Worm (Caenorhabditis elegans): ENCODE measurements around the gene taf-11.3.
A peak's percentile ranks its signal among the peaks of the same experiment; 100 is the strongest.

taf-11.3 gene

ce11 chrIII:10537558-10537957, 32.5 kb upstream of the taf-11.3 start:
- TF ChIP-seq elt-3 (tag; optimal IDR thresholded peaks at IDR 0.05) (no peak), peb-1 (tag; optimal IDR thresholded peaks at IDR 0.05) (no peak), ZK546.5 (tag; optimal IDR thresholded peaks at IDR 0.05) (no peak), F13H6.1 (tag; optimal IDR thresholded peaks at IDR 0.05) (no peak), unc-62 (GFP tag; optimal IDR thresholded peaks at IDR 0.05) (no peak), mab-5 (tag; optimal IDR thresholded peaks at IDR 0.05) (no peak), aly-2 (tag; optimal IDR thresholded peaks at IDR 0.05) (no peak), nhr-10 (tag; optimal IDR thresholded peaks at IDR 0.05) (no peak), sma-3 (GFP tag; optimal IDR thresholded peaks at IDR 0.05) (peak; percentile 33), nhr-21 (tag; optimal IDR thresholded peaks at IDR 0.05) (peak; percentile 34), blmp-1 (tag; optimal IDR thresholded peaks at IDR 0.05; ENCODE audit: insufficient read depth) (no peak), nhr-237 (tag; optimal IDR thresholded peaks at IDR 0.05) (no peak), unc-55 (GFP tag; optimal IDR thresholded peaks at IDR 0.05) (no peak), lsy-2 (tag; optimal IDR thresholded peaks at IDR 0.05) (no peak), lin-39 (tag; optimal IDR thresholded peaks at IDR 0.05) (no peak), mdl-1 (tag; optimal IDR thresholded peaks at IDR 0.05) (no peak)

ce11 chrIII:10537003-10537402, 32.0 kb upstream of the taf-11.3 start:
- TF ChIP-seq peb-1 (tag; optimal IDR thresholded peaks at IDR 0.05), result no peak
- TF ChIP-seq ztf-4 (tag; optimal IDR thresholded peaks at IDR 0.05), result no peak
- no peak for TF ChIP-seq aly-2 (tag; optimal IDR thresholded peaks at IDR 0.05)
- TF ChIP-seq lsy-2 (tag; optimal IDR thresholded peaks at IDR 0.05), result no peak
- TF ChIP-seq ztf-11 (tag; optimal IDR thresholded peaks at IDR 0.05), result no peak
- no peak for TF ChIP-seq unc-39 (tag; optimal IDR thresholded peaks at IDR 0.05)
- TF ChIP-seq dmd-4 (tag; optimal IDR thresholded peaks at IDR 0.05), result no peak
- TF ChIP-seq nhr-237 (tag; optimal IDR thresholded peaks at IDR 0.05), result no peak
- no peak for TF ChIP-seq nhr-23 (tag; optimal IDR thresholded peaks at IDR 0.05)
- no peak for TF ChIP-seq sma-3 (GFP tag; optimal IDR thresholded peaks at IDR 0.05)
- no peak for TF ChIP-seq nhr-12 (tag; optimal IDR thresholded peaks at IDR 0.05)
- no peak for TF ChIP-seq snpc-4 (tag; optimal IDR thresholded peaks at IDR 0.05)
- no peak for TF ChIP-seq Y55F3AM.14 (GFP tag; optimal IDR thresholded peaks at IDR 0.05)
- TF ChIP-seq lin-39 (tag; optimal IDR thresholded peaks at IDR 0.05), result no peak
- TF ChIP-seq F13H6.1 (tag; optimal IDR thresholded peaks at IDR 0.05), result no peak
- no peak for TF ChIP-seq blmp-1 (tag; optimal IDR thresholded peaks at IDR 0.05; ENCODE audit: insufficient read depth)
- TF ChIP-seq elt-1 (tag; optimal IDR thresholded peaks at IDR 0.05), result no peak
- TF ChIP-seq nhr-21 (tag; optimal IDR thresholded peaks at IDR 0.05), result no peak
- TF ChIP-seq ceh-16 (tag; optimal IDR thresholded peaks at IDR 0.05), result no peak

ce11 chrIII:10536087-10536723, 31.2 kb upstream of the taf-11.3 start:
- TF ChIP-seq snpc-4 (tag; optimal IDR thresholded peaks at IDR 0.05) (peak; percentile 30), nhr-23 (tag; optimal IDR thresholded peaks at IDR 0.05) (no peak), elt-1 (tag; optimal IDR thresholded peaks at IDR 0.05) (no peak)

DNA sequence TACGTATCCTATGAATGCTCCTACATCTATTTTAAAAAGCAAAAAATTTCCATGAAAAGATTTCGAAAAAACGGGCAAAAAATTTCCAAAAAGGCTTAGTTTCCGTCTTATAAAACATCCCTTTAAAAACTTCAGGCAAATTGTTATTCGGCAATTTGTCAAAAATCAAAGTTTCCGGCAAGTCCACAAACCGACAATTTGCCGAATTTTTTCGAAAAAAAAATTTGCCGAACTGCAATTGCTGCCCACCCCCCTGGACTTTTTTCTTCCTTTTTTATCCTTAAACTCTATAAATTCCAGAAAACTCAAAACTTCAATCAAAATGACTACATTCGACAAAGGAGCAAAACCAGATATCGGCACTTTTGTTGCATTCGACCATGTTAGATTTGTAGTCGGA, 30.2 kb upstream of the taf-11.3 start, which contains the start of gene hpd-1:
TSS of gene hpd-1 (plus strand) at position 301 of the 400 bp plus-strand sequence.
- TF ChIP-seq ceh-16 (tag; optimal IDR thresholded peaks at IDR 0.05), result no peak
- no peak for TF ChIP-seq peb-1 (tag; optimal IDR thresholded peaks at IDR 0.05)
- no peak for TF ChIP-seq mbf-1 (tag; optimal IDR thresholded peaks at IDR 0.05)
- no peak for TF ChIP-seq nhr-77 (tag; optimal IDR thresholded peaks at IDR 0.05)
- TF ChIP-seq ZK546.5 (tag; optimal IDR thresholded peaks at IDR 0.05), result no peak
- TF ChIP-seq nhr-237 (tag; optimal IDR thresholded peaks at IDR 0.05), result no peak
- TF ChIP-seq lin-39 (tag; optimal IDR thresholded peaks at IDR 0.05), result no peak
- no peak for TF ChIP-seq fos-1 (tag; optimal IDR thresholded peaks at IDR 0.05)
- TF ChIP-seq nhr-21 (tag; optimal IDR thresholded peaks at IDR 0.05), result no peak
- TF ChIP-seq crh-2 (tag; optimal IDR thresholded peaks at IDR 0.05), result no peak
- TF ChIP-seq nhr-129 (tag; optimal IDR thresholded peaks at IDR 0.05), result no peak
- no peak for TF ChIP-seq R02D3.7 (tag; optimal IDR thresholded peaks at IDR 0.05)
- TF ChIP-seq aly-2 (tag; optimal IDR thresholded peaks at IDR 0.05), result no peak
- no peak for TF ChIP-seq Y55F3AM.14 (GFP tag; optimal IDR thresholded peaks at IDR 0.05)
- no peak for TF ChIP-seq ztf-11 (tag; optimal IDR thresholded peaks at IDR 0.05)
- TF ChIP-seq nhr-12 (tag; optimal IDR thresholded peaks at IDR 0.05), result no peak
- no peak for TF ChIP-seq nhr-6 (tag; optimal IDR thresholded peaks at IDR 0.05)
- no peak for TF ChIP-seq snpc-4 (tag; optimal IDR thresholded peaks at IDR 0.05)

- TF ChIP-seq sma-3 (GFP tag; optimal IDR thresholded peaks at IDR 0.05), result peak; percentile 58
- TF ChIP-seq lin-11 (tag; optimal IDR thresholded peaks at IDR 0.05), result no peak
- TF ChIP-seq Y55F3AM.14 (GFP tag; optimal IDR thresholded peaks at IDR 0.05), result peak; percentile 56
- TF ChIP-seq gmeb-1 (tag; optimal IDR thresholded peaks at IDR 0.05), result peak; percentile 21
- peak; percentile 39 for TF ChIP-seq blmp-1 (tag; optimal IDR thresholded peaks at IDR 0.05; ENCODE audit: insufficient read depth)
- peak; percentile 76 for TF ChIP-seq sma-9 (GFP tag; optimal IDR thresholded peaks at IDR 0.05)
- no peak for TF ChIP-seq sma-9 (tag; optimal IDR thresholded peaks at IDR 0.05)
- peak; percentile 88 for TF ChIP-seq nhr-129 (tag; optimal IDR thresholded peaks at IDR 0.05)
- TF ChIP-seq nhr-10 (tag; optimal IDR thresholded peaks at IDR 0.05), result no peak
- TF ChIP-seq lsy-2 (tag; optimal IDR thresholded peaks at IDR 0.05), result peak in 1 of 2 experiments; percentile 13
- TF ChIP-seq ama-1 (optimal IDR thresholded peaks at IDR 0.05), result peak; percentile 43
- no peak for TF ChIP-seq skn-1 (tag; optimal IDR thresholded peaks at IDR 0.05)
- peak; percentile 73 for TF ChIP-seq nhr-21 (tag; optimal IDR thresholded peaks at IDR 0.05)
- peak; percentile 49 for TF ChIP-seq fos-1 (tag; optimal IDR thresholded peaks at IDR 0.05)
- TF ChIP-seq ceh-16 (tag; optimal IDR thresholded peaks at IDR 0.05), result no peak
- no peak for TF ChIP-seq dmd-4 (tag; optimal IDR thresholded peaks at IDR 0.05)
- peak; percentile 58 for TF ChIP-seq nhr-25 (tag; optimal IDR thresholded peaks at IDR 0.05)
- TF ChIP-seq F13H6.1 (tag; optimal IDR thresholded peaks at IDR 0.05), result peak; percentile 50
- TF ChIP-seq mdl-1 (tag; optimal IDR thresholded peaks at IDR 0.05), result peak; percentile 72 to 81
These were observed 29.1 kb upstream of the taf-11.3 start for ce11 chrIII:10534191-10534590.

Measured in whole organism, L2 larva.